Worm (Caenorhabditis elegans) whole organism, L4 larva: Measurements from ENCODE around the gene R09H10.7.

ENCODE experiments used
- F10B5.3 ChIP-seq: sonication (generic microtip); optimal IDR thresholded peaks from 2 replicates; lab custom pipeline; 2016; ENCODE audit warnings: mild to moderate bottlenecking, missing genetic modification characterization, missing compliant biosample characterization
- F44E2.7 ChIP-seq: fragments of 200-800 bp; sonication (Bioruptor generic); IDR thresholded peaks from 2 replicates; pipeline ENCODE4 v2.1.2; 2022; ENCODE audit warnings: missing genetic modification characterization, missing compliant biosample characterization
- R02D3.7 ChIP-seq: fragments of 150-350 bp; sonication (generic microtip); optimal IDR thresholded peaks from 3 replicates; lab custom pipeline; 2014; ENCODE audit warnings: missing biosample characterization, missing genetic modification characterization
- ZK337.2 ChIP-seq: fragments of 200-800 bp; sonication (Bioruptor generic); IDR thresholded peaks from 2 replicates; pipeline ENCODE4 v1.3.6; 2022; ENCODE audit warnings: missing genetic modification reagents, missing genetic modification characterization, missing compliant biosample characterization
- ceh-20 ChIP-seq: fragments of 200-800 bp; sonication (Bioruptor generic); IDR thresholded peaks from 2 replicates; pipeline ENCODE4 v1.3.6; 2022; ENCODE audit warnings: missing genetic modification reagents, missing genetic modification characterization, missing compliant biosample characterization
- cey-2 ChIP-seq: sonication (generic microtip); optimal IDR thresholded peaks from 3 replicates; lab custom pipeline; 2017; ENCODE audit warnings: missing genetic modification characterization, mild to moderate bottlenecking, missing compliant biosample characterization, antibody characterized with exemption, borderline replicate concordance; ENCODE audit not compliant: insufficient read depth
- daf-12 ChIP-seq: fragments of 150-350 bp; optimal IDR thresholded peaks from 2 replicates; lab custom pipeline; 2014; ENCODE audit warnings: missing biosample characterization, missing genetic modification reagents, missing genetic modification characterization
- daf-16 ChIP-seq, 3 experiments: sonication (generic microtip); optimal IDR thresholded peaks; 2 replicates each; lab custom pipeline; 2016 to 2017; ENCODE audit warnings: missing genetic modification characterization in 3 of 3, missing genetic modification reagents in 3 of 3, mild to moderate bottlenecking in 2 of 3, missing compliant biosample characterization in 2 of 3, missing biosample characterization in 1 of 3, moderate library complexity in 1 of 3
- dmd-6 ChIP-seq: fragments of 200-800 bp; sonication (Bioruptor generic); IDR thresholded peaks from 2 replicates; pipeline ENCODE4 v1.3.6; 2022; ENCODE audit warnings: missing genetic modification reagents, missing genetic modification characterization, missing compliant biosample characterization
- dmd-9 ChIP-seq: fragments of 200-800 bp; sonication (Bioruptor generic); IDR thresholded peaks from 2 replicates; pipeline ENCODE4 v1.3.6; 2022; ENCODE audit warnings: missing genetic modification reagents, missing genetic modification characterization, missing compliant biosample characterization
- dve-1 ChIP-seq: sonication (generic microtip); optimal IDR thresholded peaks from 2 replicates; lab custom pipeline; 2017; ENCODE audit warnings: antibody characterized with exemption, mild to moderate bottlenecking, missing genetic modification characterization, missing compliant biosample characterization; ENCODE audit not compliant: insufficient read depth
- hlh-11 ChIP-seq: fragments of 200-800 bp; sonication (Bioruptor generic); optimal IDR thresholded peaks from 2 replicates; lab custom pipeline; 2018; ENCODE audit warnings: mild to moderate bottlenecking, missing genetic modification characterization, missing compliant biosample characterization
- hlh-30 ChIP-seq: sonication (generic microtip); optimal IDR thresholded peaks from 2 replicates; lab custom pipeline; 2017; ENCODE audit warnings: antibody characterized with exemption, mild to moderate bottlenecking, missing genetic modification characterization, missing compliant biosample characterization; ENCODE audit not compliant: insufficient read depth
- lim-7 ChIP-seq: fragments of 200-800 bp; sonication (Bioruptor generic); IDR thresholded peaks from 2 replicates; pipeline ENCODE4 v1.3.6; 2022; ENCODE audit warnings: missing genetic modification characterization, missing compliant biosample characterization
- lin-1 ChIP-seq: fragments of 200-800 bp; sonication (Bioruptor generic); IDR thresholded peaks from 2 replicates; pipeline ENCODE4 v1.3.6; 2022; ENCODE audit warnings: missing genetic modification reagents, missing genetic modification characterization, missing compliant biosample characterization
- lir-3 ChIP-seq: sonication (generic microtip); optimal IDR thresholded peaks from 2 replicates; lab custom pipeline; 2016; ENCODE audit warnings: mild to moderate bottlenecking, missing genetic modification characterization, missing compliant biosample characterization
- lsy-2 ChIP-seq, 2 experiments: fragments of 150-350 bp in 1 of 2; sonication (generic microtip) in 1 of 2; optimal IDR thresholded peaks; 2 replicates each; lab custom pipeline; 2014 to 2017; ENCODE audit warnings: missing biosample characterization in 2 of 2, missing genetic modification characterization in 2 of 2
- madf-5 ChIP-seq, 2 experiments: fragments of 200-800 bp; sonication (Bioruptor generic); IDR thresholded peaks; 2 replicates each; pipeline ENCODE4 v1.3.6; 2022; ENCODE audit warnings: missing compliant biosample characterization in 2 of 2, missing genetic modification characterization in 2 of 2
- madf-9 ChIP-seq: fragments of 200-800 bp; sonication (Bioruptor generic); conservative IDR thresholded peaks from 2 replicates; pipeline ENCODE4 v1.3.6; 2022; ENCODE audit warnings: missing genetic modification reagents, missing genetic modification characterization, missing compliant biosample characterization
- mdt-29 ChIP-seq: fragments of 200-800 bp; sonication (Bioruptor generic); IDR thresholded peaks from 2 replicates; pipeline ENCODE4 v1.3.6; 2022; ENCODE audit warnings: missing genetic modification reagents, missing genetic modification characterization, missing compliant biosample characterization
- mxl-2 ChIP-seq: fragments of 200-800 bp; sonication (Bioruptor generic); conservative IDR thresholded peaks from 2 replicates; pipeline ENCODE4 v1.3.6; 2022; ENCODE audit warnings: missing genetic modification reagents, missing genetic modification characterization, missing compliant biosample characterization
- mxl-3 ChIP-seq: fragments of 200-800 bp; sonication (Bioruptor generic); optimal IDR thresholded peaks from 2 replicates; lab custom pipeline; 2018; ENCODE audit warnings: mild to moderate bottlenecking, missing genetic modification characterization, missing compliant biosample characterization
- nhr-111 ChIP-seq: fragments of 200-800 bp; sonication (Bioruptor generic); optimal IDR thresholded peaks from 2 replicates; lab custom pipeline; 2018; ENCODE audit warnings: mild to moderate bottlenecking, missing genetic modification characterization, missing compliant biosample characterization
- nhr-28 ChIP-seq: fragments of 150-350 bp; optimal IDR thresholded peaks from 2 replicates; lab custom pipeline; 2014; ENCODE audit warnings: missing biosample characterization, missing genetic modification characterization
- php-3 ChIP-seq: fragments of 200-800 bp; sonication (Bioruptor generic); IDR thresholded peaks from 2 replicates; pipeline ENCODE4 v1.3.6; 2022; ENCODE audit warnings: missing genetic modification reagents, missing genetic modification characterization, missing compliant biosample characterization
- pqm-1 ChIP-seq: sonication (generic microtip); optimal IDR thresholded peaks from 2 replicates; lab custom pipeline; 2017; ENCODE audit warnings: missing biosample characterization, missing genetic modification characterization
- unc-62 ChIP-seq, 3 experiments: fragments of 150-350 bp in 1 of 3; sonication (generic microtip); optimal IDR thresholded peaks in 2 of 3; peaks in 1 of 3; 1 replicate in 1 of 3; 2 replicates in 2 of 3; lab custom pipeline; 2014 to 2017; ENCODE audit warnings: missing biosample characterization in 3 of 3, missing genetic modification characterization in 3 of 3, missing genetic modification reagents in 3 of 3, missing genotype in 1 of 3
- zfp-2 ChIP-seq: sonication (generic microtip); optimal IDR thresholded peaks from 2 replicates; lab custom pipeline; 2016; ENCODE audit warnings: mild to moderate bottlenecking, missing genetic modification characterization, missing compliant biosample characterization
- zfp-3 ChIP-seq: fragments of 200-800 bp; sonication (Bioruptor generic); conservative IDR thresholded peaks from 2 replicates; pipeline ENCODE4 v1.3.6; 2022; ENCODE audit warnings: missing genetic modification reagents, missing genetic modification characterization, missing compliant biosample characterization

R09H10.7 gene

DNA sequence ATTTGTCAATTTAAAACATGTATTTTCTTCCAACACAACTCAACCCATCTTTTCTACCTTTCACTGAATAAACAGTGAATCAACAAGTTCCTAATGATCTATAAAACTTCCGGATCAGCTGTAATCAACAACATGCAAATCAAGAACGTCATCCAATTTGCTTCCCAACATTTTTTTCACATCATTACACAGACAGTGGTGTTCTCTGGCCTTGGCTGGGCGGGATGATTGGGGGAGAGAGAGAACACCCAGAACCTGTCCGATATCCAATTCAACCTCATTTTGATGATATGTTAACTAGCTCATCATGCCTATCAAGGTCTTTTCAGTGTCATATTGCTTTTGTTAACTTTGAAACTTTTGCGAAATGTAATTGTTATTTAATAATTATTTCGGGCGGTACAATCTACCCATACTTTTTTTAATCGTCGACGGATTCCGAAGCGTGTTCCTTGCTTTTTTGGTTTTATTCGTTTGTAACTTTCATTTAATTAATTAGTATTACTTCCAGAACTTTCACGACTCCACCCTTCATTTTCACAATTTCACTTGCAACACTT is 5.9 kb upstream of the R09H10.7 start, which contains the start of gene ptr-14:
TSS of gene ptr-14 (plus strand) at position 510 of the 560 bp plus-strand sequence.
- TF ChIP-seq hlh-11 (tag; lab: Kevin White, UChicago) (peak; percentile 41), daf-12 (no peak), zfp-3 (GFP tag; lab: Robert Waterston, UW) (no peak), nhr-28 (tag; lab: Kevin White, UChicago) (peak; percentile 3)

DNA sequence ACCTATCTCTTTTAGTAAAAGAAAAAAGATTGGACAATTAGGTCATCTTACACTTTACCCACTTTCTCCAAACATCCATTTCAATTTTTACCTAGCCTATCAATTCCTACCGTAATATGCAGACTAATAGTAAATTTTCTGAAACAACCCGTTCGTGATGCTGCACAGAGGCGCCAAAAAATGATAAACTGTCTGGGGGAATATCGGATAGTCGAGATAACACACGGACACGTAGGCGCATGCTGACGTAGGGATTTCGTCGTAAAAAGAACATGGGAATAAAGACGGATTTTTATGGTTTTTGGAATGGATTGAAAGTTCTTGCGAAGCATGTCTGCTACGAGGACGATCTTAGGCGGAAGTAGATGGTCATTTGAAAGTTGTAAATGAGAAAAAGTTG is 4.5 kb upstream of the R09H10.7 start:
- TF ChIP-seq daf-16 (GFP tag; optimal IDR thresholded peaks at IDR 0.05; lab: Kevin White, UChicago) (no peak), daf-16 (tag; optimal IDR thresholded peaks at IDR 0.05; lab: Kevin White, UChicago) (no peak), ceh-20 (GFP tag; lab: Robert Waterston, UW) (no peak), mdt-29 (GFP tag; lab: Robert Waterston, UW) (no peak), unc-62 (GFP tag; optimal IDR thresholded peaks at IDR 0.05 in 1 of 2; lab: Kevin White, UChicago) (peak in 1 of 2 experiments; percentile 78), unc-62 (tag; optimal IDR thresholded peaks at IDR 0.05; lab: Kevin White, UChicago) (no peak), mxl-3 (peak; percentile 37), cey-2 (no peak), F10B5.3 (tag; lab: Kevin White, UChicago) (no peak), madf-9 (GFP tag; lab: Robert Waterston, UW) (no peak)

DNA sequence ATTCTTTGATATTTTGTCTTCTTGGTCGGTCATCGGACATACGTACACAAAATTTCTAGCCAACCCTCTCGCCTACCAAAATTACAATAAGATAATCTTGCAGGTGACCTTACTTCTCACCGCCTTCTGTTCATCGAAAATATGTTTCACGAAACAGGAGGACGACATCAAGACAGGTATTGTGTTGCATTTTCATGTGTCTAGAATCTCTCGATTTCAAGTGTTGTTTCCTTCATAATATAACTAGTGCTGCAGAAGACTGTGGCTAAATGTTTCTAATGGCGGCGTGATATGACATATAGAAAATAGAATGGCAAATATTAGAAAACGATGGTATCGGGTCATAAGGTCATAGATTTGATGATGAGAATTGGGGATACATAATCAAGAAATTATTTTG is 3.8 kb upstream of the R09H10.7 start:
- TF ChIP-seq hlh-30 (tag; lab: Kevin White, UChicago) (peak; percentile 19), unc-62 (GFP tag; optimal IDR thresholded peaks at IDR 0.05 in 1 of 2; lab: Kevin White, UChicago) (peak in 1 of 2 experiments; percentile 92), unc-62 (tag; optimal IDR thresholded peaks at IDR 0.05; lab: Kevin White, UChicago) (no peak), zfp-2 (tag; lab: Kevin White, UChicago) (no peak), cey-2 (peak; percentile 2), madf-5 (GFP tag; IDR thresholded peaks at IDR 0.05; lab: Robert Waterston, UW) (no peak), dmd-9 (GFP tag; lab: Robert Waterston, UW) (no peak), ZK337.2 (GFP tag; lab: Robert Waterston, UW) (no peak), lir-3 (no peak), F44E2.7 (GFP tag; lab: Robert Waterston, UW) (no peak)

DNA sequence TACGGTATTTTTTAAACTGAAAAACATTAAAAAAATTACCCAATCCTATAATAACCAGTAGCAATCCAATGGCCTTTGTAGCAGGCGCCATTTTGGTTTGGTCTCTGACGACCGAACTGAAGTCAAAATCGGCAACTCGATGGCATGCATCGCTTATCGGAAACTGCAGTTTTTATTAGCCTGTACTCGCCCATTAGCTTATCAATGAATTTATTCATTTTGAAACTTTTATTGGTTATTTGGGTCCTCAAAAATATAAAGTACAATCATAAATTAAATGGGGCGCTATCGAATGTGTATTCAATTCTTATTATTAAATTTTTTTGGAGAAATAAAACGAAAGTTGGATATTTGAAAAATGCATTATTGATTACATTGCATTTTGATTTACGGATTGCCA is 7.8 kb downstream of the R09H10.7 start, which contains the start of gene R09H10.5:
TSS of gene R09H10.5 (minus strand) at position 106 of the 400 bp plus-strand sequence.
- TF ChIP-seq nhr-28 (tag; lab: Kevin White, UChicago) (peak; percentile 36), lin-1 (GFP tag; lab: Robert Waterston, UW) (no peak), nhr-111 (GFP tag; lab: Kevin White, UChicago) (no peak), cey-2 (no peak), dve-1 (tag; lab: Kevin White, UChicago) (peak; percentile 20), ceh-20 (GFP tag; lab: Robert Waterston, UW) (peak; percentile 84), R02D3.7 (no peak), pqm-1 (tag; lab: Kevin White, UChicago) (peak; percentile 79), dmd-6 (GFP tag; lab: Robert Waterston, UW) (peak; percentile 38; the same call in 1 of the 2 replicates), php-3 (GFP tag; lab: Robert Waterston, UW) (peak; percentile 98), daf-16 (GFP tag; optimal IDR thresholded peaks at IDR 0.05; lab: Kevin White, UChicago) (no peak), daf-16 (tag; optimal IDR thresholded peaks at IDR 0.05; lab: Kevin White, UChicago) (peak; percentile 46), mxl-2 (GFP tag; lab: Robert Waterston, UW) (no peak), lim-7 (no peak), hlh-11 (tag; lab: Kevin White, UChicago) (peak; percentile 42), zfp-2 (tag; lab: Kevin White, UChicago) (no peak), lsy-2 (tag; optimal IDR thresholded peaks at IDR 0.05; lab: Kevin White, UChicago) (no peak)
